Worm (Caenorhabditis elegans): Measurements from ENCODE around the gene fbxb-44.

- TF ChIP-seq ztf-29 (GFP tag; IDR thresholded peaks at IDR 0.05): no peak
- no peak for TF ChIP-seq med-1 (GFP tag; optimal IDR thresholded peaks at IDR 0.05; ENCODE audit: insufficient read depth)
- no peak for TF ChIP-seq klf-2 (GFP tag; conservative IDR thresholded peaks at IDR 0.05)
- TF ChIP-seq ztf-23 (GFP tag; IDR thresholded peaks at IDR 0.05): no peak
- TF ChIP-seq T22C8.4 (GFP tag; IDR thresholded peaks at IDR 0.05): no peak
- no peak for TF ChIP-seq cog-1 (tag; optimal IDR thresholded peaks at IDR 0.05)
- no peak for TF ChIP-seq tab-1 (GFP tag; IDR thresholded peaks at IDR 0.05)
- no peak for TF ChIP-seq flt-1 (GFP tag; IDR thresholded peaks at IDR 0.05)
Observed at ce11 chrII:1518914-1519313, 19.8 kb upstream of the fbxb-44 start, which contains the start of gene Y51H7BR.8.
